Fruit fly (Drosophila melanogaster): ENCODE results near the gene Sfp24Bd.
A peak's percentile ranks its signal among the peaks of the same experiment; 100 is the strongest.

Gene Sfp24Bd

DNA sequence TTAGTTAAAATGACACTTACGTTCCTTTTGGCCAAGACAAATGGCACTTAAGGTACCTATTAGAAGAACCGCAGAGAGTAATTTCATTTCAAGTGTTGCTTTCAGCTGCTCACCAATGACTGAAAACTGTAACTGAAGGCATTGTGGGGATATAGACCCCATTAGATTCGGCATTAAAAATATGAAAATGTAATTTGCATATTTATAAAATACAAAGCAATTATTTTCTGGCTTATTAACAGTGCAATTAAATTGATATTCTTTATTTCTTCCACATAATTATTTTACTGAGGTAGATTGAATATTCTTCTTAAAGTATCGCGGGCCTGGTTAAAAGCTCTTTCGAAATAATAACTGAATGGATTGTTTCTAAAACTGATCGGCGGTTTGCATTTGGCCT is at the start of gene Sfp24Bd:
Sfp24Bd (minus strand) TSS at position 101 of the 400 bp plus-strand sequence.
- TF ChIP-seq noc (tag; optimal IDR thresholded peaks at IDR 0.05): no peak

- TF ChIP-seq noc (tag; optimal IDR thresholded peaks at IDR 0.05): no peak
Observed at dm6 chr2L:3717673-3718235, 48.8 kb upstream of the Sfp24Bd start, which contains the start of the genes lectin-24A and Shaw. Gene lectin-24A, minus strand, starts transcription at chr2L:3717773. Gene Shaw, plus strand, starts transcription at chr2L:3718185.

dm6 chr2L:3713545-3714156 is 44.7 kb upstream of the Sfp24Bd start:
- TF ChIP-seq noc (tag; optimal IDR thresholded peaks at IDR 0.05): no peak

- no peak for TF ChIP-seq noc (tag; optimal IDR thresholded peaks at IDR 0.05)
Observed at dm6 chr2L:3712949-3713416, 44.0 kb upstream of the Sfp24Bd start, which contains the start of the genes CG31955 and CG2818. Gene CG31955, minus strand, starts transcription at chr2L:3713105. Gene CG2818, plus strand, starts transcription at chr2L:3713360.

DNA sequence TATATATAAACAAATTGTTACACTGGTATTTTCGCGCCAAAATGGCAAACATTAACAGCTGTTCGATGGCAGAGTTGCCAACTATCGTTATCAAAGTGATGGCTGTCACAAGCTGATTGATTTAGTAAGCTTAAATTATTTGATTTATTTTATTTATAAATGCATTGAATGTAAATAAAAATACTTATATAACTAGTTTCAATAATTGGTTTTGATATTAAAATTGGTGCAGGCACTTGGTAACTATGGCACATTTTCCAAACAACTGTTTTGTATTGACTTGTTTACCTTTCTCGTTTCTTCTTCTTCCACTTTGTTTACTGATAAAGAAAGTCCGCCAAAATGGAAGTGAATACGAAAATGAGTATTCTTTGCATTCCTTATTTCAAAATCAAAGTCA is 42.7 kb upstream of the Sfp24Bd start, which contains the start of gene cutlet:
cutlet (minus strand) TSS at position 84 of the 400 bp plus-strand sequence.
- TF ChIP-seq noc (tag; optimal IDR thresholded peaks at IDR 0.05): no peak

- no peak for TF ChIP-seq noc (tag; optimal IDR thresholded peaks at IDR 0.05)
Observed at dm6 chr2L:3706963-3707362, 38.0 kb upstream of the Sfp24Bd start, which contains the start of gene CG31777. Gene CG31777, minus strand, starts transcription at chr2L:3707063.

DNA sequence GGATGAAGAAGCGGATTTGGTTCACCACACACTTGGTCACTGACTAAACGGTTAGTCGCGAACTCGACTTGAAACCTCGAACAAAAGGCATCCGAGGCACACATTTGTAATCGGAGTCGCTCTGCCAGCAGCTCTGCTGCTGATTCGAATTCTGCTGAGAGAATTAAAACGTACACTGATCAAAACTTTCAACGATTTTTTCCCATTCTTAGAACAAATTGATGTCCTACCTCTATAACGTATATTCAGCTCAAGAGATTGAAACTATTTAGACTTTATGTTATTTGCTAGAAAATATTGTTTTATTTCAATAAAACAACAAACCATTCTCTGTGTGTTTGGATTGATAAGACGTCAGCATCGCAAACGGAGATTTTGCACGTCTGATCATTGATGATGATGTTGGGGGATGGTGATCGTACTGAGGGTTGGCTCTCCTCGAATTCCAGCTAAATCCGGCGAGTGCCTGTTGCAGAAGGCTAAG is 36.5 kb upstream of the Sfp24Bd start, which contains the start of gene CG31778:
CG31778 (minus strand) TSS at position 51 of the 484 bp plus-strand sequence.
- peak; percentile 77 for TF ChIP-seq noc (tag; optimal IDR thresholded peaks at IDR 0.05)

DNA sequence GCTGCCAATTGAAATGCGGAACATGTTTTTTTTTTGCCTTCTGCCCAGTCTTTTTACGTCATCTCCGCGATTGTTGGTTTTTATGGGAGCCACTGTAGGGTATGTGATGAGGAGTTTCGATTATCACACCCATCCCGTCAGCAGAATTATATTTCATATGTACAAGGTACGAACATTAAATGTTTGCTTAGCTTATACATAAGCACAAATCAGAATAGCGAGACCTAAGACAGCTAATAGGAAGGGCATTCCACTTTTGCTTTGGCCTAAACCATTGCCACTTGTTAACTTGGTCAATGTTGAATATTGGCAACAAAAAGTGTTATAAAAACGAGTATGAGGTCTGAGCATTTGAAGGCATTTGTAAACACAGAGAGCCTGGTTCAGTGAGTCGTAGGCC is 34.3 kb upstream of the Sfp24Bd start, which contains the start of gene CG2816:
CG2816 (plus strand) TSS at position 400 of the 400 bp plus-strand sequence.
- peak; percentile 94 for TF ChIP-seq noc (tag; optimal IDR thresholded peaks at IDR 0.05)

- TF ChIP-seq noc (tag; optimal IDR thresholded peaks at IDR 0.05): no peak
Observed at dm6 chr2L:3701526-3701925, 32.6 kb upstream of the Sfp24Bd start, which contains the start of gene CG43145. Gene CG43145, plus strand, starts transcription at chr2L:3701826.

dm6 chr2L:3700990-3701389 is 32.1 kb upstream of the Sfp24Bd start, which contains the start of gene CG42467:
Gene CG42467, plus strand, starts transcription at chr2L:3701290.
- TF ChIP-seq noc (tag; optimal IDR thresholded peaks at IDR 0.05): no peak

- TF ChIP-seq noc (tag; optimal IDR thresholded peaks at IDR 0.05): no peak
Observed at dm6 chr2L:3700374-3700773, 31.4 kb upstream of the Sfp24Bd start, which contains the start of gene Sfp24C1. Gene Sfp24C1, plus strand, starts transcription at chr2L:3700674.

DNA sequence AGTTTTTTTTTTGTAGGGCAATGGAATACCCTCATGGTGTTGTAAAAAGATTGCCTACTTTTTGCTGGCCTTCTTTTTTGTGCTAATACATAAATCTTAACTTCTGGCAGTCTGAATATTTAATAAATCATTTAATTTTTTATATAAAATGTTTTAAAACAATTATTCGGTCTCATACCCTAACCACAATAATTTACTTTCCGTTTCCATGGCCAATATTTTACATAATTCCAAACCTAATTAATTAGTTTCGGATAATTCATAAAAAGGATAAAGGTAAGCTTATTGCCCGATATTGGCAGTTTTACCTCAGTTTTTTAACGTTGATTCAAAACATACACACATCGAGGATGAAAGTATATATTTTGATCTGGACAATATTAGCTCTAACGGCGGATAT is 31.0 kb upstream of the Sfp24Bd start, which contains the start of gene CG42465:
CG42465 (plus strand) TSS at position 301 of the 400 bp plus-strand sequence.
- TF ChIP-seq noc (tag; optimal IDR thresholded peaks at IDR 0.05): no peak

DNA sequence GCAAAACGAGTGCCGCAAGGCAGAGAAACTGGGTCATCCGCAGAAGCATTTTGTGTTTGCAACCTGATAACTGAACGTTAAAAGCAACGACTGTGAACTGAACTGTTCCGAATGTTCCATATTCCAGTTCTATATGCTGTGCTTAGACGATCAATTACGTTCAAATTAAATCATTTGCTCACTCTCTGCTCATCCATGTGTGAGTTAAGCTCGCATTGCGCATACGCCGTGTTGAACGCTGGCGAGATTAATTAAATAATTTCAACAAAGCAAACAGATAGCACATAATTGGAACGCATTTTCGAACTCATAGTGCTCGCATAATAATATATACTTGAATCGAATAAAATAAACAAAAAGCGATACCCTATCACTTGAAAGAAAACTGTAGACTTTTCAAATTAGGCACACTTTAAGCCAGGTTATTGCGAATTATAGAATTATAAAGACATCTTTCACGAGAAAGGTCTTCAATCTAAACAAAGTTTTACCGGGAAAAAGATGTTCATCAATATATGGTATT is 30.1 kb upstream of the Sfp24Bd start, which contains the start of the genes CG10031 and CG42464:
CG10031 (minus strand) TSS at position 101 of the 523 bp plus-strand sequence.
CG42464 (plus strand) TSS at position 473 of the 523 bp plus-strand sequence.
- TF ChIP-seq noc (tag; optimal IDR thresholded peaks at IDR 0.05): no peak

DNA sequence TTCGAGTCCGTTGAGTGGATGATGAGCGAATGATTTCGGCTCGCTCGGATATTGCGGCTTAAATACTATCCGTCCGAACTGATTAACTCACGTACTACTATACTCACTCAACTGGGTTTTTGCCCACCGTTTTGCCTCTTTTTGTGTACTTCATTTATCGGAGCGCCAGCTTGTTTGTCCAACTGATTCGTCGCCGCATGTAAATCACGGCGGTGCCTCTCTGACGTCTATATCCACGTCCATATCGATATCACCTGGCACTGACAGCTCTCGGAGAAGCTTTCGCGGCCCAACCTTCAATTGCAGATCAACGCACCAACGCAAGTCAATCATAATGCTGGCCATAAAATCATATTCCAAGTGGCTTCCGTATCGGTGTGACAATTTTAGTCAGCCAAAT is 28.8 kb upstream of the Sfp24Bd start, which contains the start of gene CG3604:
CG3604 (minus strand) TSS at position 101 of the 400 bp plus-strand sequence.
- no peak for TF ChIP-seq noc (tag; optimal IDR thresholded peaks at IDR 0.05)

- TF ChIP-seq noc (tag; optimal IDR thresholded peaks at IDR 0.05): peak; percentile 13
Observed at dm6 chr2L:3696438-3696837, 27.5 kb upstream of the Sfp24Bd start, which contains the start of gene IM33. Gene IM33, minus strand, starts transcription at chr2L:3696658.

- TF ChIP-seq noc (tag; optimal IDR thresholded peaks at IDR 0.05): no peak
Observed at dm6 chr2L:3695361-3695818, 26.5 kb upstream of the Sfp24Bd start, which contains the start of gene CG16713. Gene CG16713, minus strand, starts transcription at chr2L:3695411.
